Fruit fly (Drosophila melanogaster) Kc167 (cell line): ENCODE data around the gene Alms1b.

Experiments used
- Myc ChIP-seq: fragments of >200 bp; optimal IDR thresholded peaks from 2 replicates; lab custom pipeline; 2017; ENCODE audit warnings: missing external identifiers
- Sin3A ChIP-seq: fragments of >200 bp; optimal IDR thresholded peaks from 2 replicates; lab custom pipeline; 2018; ENCODE audit warnings: missing external identifiers
- h ChIP-seq: fragments of >200 bp; optimal IDR thresholded peaks from 3 replicates; lab custom pipeline; 2018; ENCODE audit warnings: missing external identifiers
- insv ChIP-seq: fragments of >200 bp; optimal IDR thresholded peaks from 3 replicates; lab custom pipeline; 2018; ENCODE audit warnings: missing external identifiers
- psq ChIP-seq: fragments of >200 bp; optimal IDR thresholded peaks from 2 replicates; lab custom pipeline; 2017; ENCODE audit warnings: missing external identifiers
- ttk ChIP-seq: sonication (Bioruptor generic); optimal IDR thresholded peaks from 2 replicates; lab custom pipeline; 2017; ENCODE audit warnings: missing external identifiers

DNA sequence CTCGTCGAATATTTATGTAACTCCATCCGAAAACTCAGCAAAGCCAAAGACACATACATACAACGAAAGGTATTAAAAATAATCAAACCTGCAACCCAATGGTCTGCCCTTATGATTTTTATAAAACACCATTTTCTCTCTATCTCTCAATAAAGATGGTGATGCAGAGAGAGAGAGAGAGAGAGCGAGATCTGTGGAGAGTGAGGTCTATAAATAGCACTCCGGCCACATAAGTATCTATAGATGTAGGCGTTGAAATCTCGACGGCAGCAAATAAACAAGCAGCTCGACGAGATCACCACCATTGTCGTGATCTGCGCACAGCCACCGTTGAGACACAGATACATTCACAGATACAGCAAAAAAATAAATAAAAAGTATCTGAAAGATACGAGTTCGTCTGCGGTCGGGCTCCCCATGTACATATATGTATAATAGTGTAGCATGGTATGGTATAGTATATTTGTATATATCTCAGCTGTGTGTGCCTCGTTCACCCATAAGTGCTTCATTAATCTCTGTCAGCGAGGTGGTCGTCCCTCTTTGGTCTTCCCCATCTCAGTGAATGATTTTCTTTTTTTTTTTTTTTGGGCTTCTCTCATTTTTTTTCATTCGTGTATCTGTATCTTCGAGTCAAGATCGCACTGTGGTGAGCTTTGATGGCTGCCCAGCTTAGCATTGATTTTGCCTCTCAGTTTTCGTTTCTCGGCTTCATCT lies 34.1 kb downstream of the Alms1b start:
- no peak for TF ChIP-seq psq (lab: Kevin White, UChicago)
- no peak for TF ChIP-seq Sin3A (lab: Kevin White, UChicago)
- TF ChIP-seq ttk = no peak
- TF ChIP-seq Myc (lab: Kevin White, UChicago) = no peak
- no peak for TF ChIP-seq insv (lab: Kevin White, UChicago)
- no peak for TF ChIP-seq h (lab: Kevin White, UChicago)
